Worm (Caenorhabditis elegans) whole organism, young adult: ENCODE data around the gene C15H9.2.

Experiments
- B0035.1 ChIP-seq: sonication (generic microtip); optimal IDR thresholded peaks from 2 replicates; lab custom pipeline; 2016; ENCODE audit warnings: missing genetic modification characterization, mild to moderate bottlenecking, missing compliant biosample characterization, missing genotype, missing genetic modification reagents
- D2030.7 ChIP-seq: fragments of 200-800 bp; sonication (Bioruptor generic); IDR thresholded peaks from 2 replicates; pipeline ENCODE4 v1.3.6; 2022; ENCODE audit warnings: missing genetic modification reagents, missing genetic modification characterization, missing compliant biosample characterization
- F33H1.4 ChIP-seq: fragments of 200-800 bp; sonication (Bioruptor generic); IDR thresholded peaks from 2 replicates; pipeline ENCODE4 v1.3.6; 2022; ENCODE audit warnings: missing genetic modification reagents, missing genetic modification characterization, missing compliant biosample characterization
- F39B2.1 ChIP-seq: fragments of 200-800 bp; sonication (Bioruptor generic); IDR thresholded peaks from 2 replicates; pipeline ENCODE4 v1.3.6; 2022; ENCODE audit warnings: missing genetic modification reagents, missing genetic modification characterization, missing compliant biosample characterization
- F49E8.2 ChIP-seq: sonication (generic microtip); optimal IDR thresholded peaks from 3 replicates; lab custom pipeline; 2017; ENCODE audit warnings: missing genetic modification characterization, mild to moderate bottlenecking, missing compliant biosample characterization, antibody characterized with exemption, moderate library complexity; ENCODE audit not compliant: insufficient read depth
- K12H6.12 ChIP-seq: fragments of 200-800 bp; sonication (Bioruptor generic); optimal IDR thresholded peaks from 2 replicates; lab custom pipeline; 2018; ENCODE audit warnings: mild to moderate bottlenecking, missing genetic modification characterization, missing compliant biosample characterization
- T26A5.8 ChIP-seq: sonication (generic microtip); optimal IDR thresholded peaks from 2 replicates; lab custom pipeline; 2016; ENCODE audit warnings: missing genetic modification characterization, missing compliant biosample characterization
- Y67H2A.10 ChIP-seq: fragments of 200-800 bp; sonication (Bioruptor generic); conservative IDR thresholded peaks from 2 replicates; pipeline ENCODE4 v1.3.6; 2022; ENCODE audit warnings: missing genetic modification reagents, missing genetic modification characterization, missing compliant biosample characterization
- Y79H2A.3 ChIP-seq: fragments of 200-800 bp; sonication (Bioruptor generic); conservative IDR thresholded peaks from 2 replicates; pipeline ENCODE4 v1.3.6; 2022; ENCODE audit warnings: missing genetic modification reagents, missing genetic modification characterization, missing compliant biosample characterization
- ZK185.1 ChIP-seq: sonication (generic microtip); optimal IDR thresholded peaks from 2 replicates; lab custom pipeline; 2016; ENCODE audit warnings: mild to moderate bottlenecking, missing genetic modification characterization, missing compliant biosample characterization; ENCODE audit not compliant: poor library complexity, severe bottlenecking
- athp-1 ChIP-seq: sonication (generic microtip); optimal IDR thresholded peaks from 2 replicates; lab custom pipeline; 2017; ENCODE audit warnings: mild to moderate bottlenecking, missing genetic modification characterization, missing compliant biosample characterization
- attf-3 ChIP-seq: fragments of 200-800 bp; sonication (Bioruptor generic); conservative IDR thresholded peaks from 2 replicates; pipeline ENCODE4 v1.3.6; 2022; ENCODE audit warnings: missing genetic modification reagents, missing genetic modification characterization, missing compliant biosample characterization
- attf-5 ChIP-seq: fragments of 200-800 bp; sonication (Bioruptor generic); optimal IDR thresholded peaks from 2 replicates; lab custom pipeline; 2018; ENCODE audit warnings: mild to moderate bottlenecking, missing genetic modification characterization, missing compliant biosample characterization
- attf-6 ChIP-seq: fragments of 200-800 bp; sonication (Bioruptor generic); IDR thresholded peaks from 2 replicates; pipeline ENCODE4 v1.3.6; 2022; ENCODE audit warnings: missing genetic modification reagents, missing genetic modification characterization, missing compliant biosample characterization
- bed-1 ChIP-seq: fragments of 200-800 bp; sonication (Bioruptor generic); IDR thresholded peaks from 2 replicates; pipeline ENCODE4 v1.3.6; 2022; ENCODE audit warnings: missing genetic modification reagents, missing genetic modification characterization, missing compliant biosample characterization
- ccch-3 ChIP-seq: fragments of 200-800 bp; sonication (Bioruptor generic); optimal IDR thresholded peaks from 2 replicates; lab custom pipeline; 2018; ENCODE audit warnings: mild to moderate bottlenecking, missing genetic modification characterization, missing compliant biosample characterization
- ceh-100 ChIP-seq: fragments of 200-800 bp; sonication (Bioruptor generic); IDR thresholded peaks from 2 replicates; pipeline ENCODE4 v1.3.6; 2022; ENCODE audit warnings: missing genetic modification reagents, missing genetic modification characterization, missing compliant biosample characterization
- chd-7 ChIP-seq: sonication (generic microtip); optimal IDR thresholded peaks from 2 replicates; lab custom pipeline; 2016; ENCODE audit warnings: mild to moderate bottlenecking, missing genetic modification characterization, moderate library complexity, missing compliant biosample characterization
- die-1 ChIP-seq: sonication (generic microtip); optimal IDR thresholded peaks from 2 replicates; lab custom pipeline; 2016; ENCODE audit warnings: missing genotype, mild to moderate bottlenecking, missing genetic modification characterization, missing compliant biosample characterization
- dox-1 ChIP-seq: fragments of 200-800 bp; sonication (Bioruptor generic); IDR thresholded peaks from 2 replicates; pipeline ENCODE4 v1.3.6; 2022; ENCODE audit warnings: missing genetic modification reagents, missing genetic modification characterization, missing compliant biosample characterization
- efl-1 ChIP-seq: fragments of 150-350 bp; optimal IDR thresholded peaks from 2 replicates; lab custom pipeline; 2014; ENCODE audit warnings: missing biosample characterization, missing genetic modification reagents, missing genetic modification characterization
- fkh-3 ChIP-seq: sonication (generic microtip); optimal IDR thresholded peaks from 2 replicates; lab custom pipeline; 2016; ENCODE audit warnings: mild to moderate bottlenecking, missing genetic modification characterization, missing compliant biosample characterization
- hlh-12 ChIP-seq: sonication (generic microtip); optimal IDR thresholded peaks from 2 replicates; lab custom pipeline; 2016; ENCODE audit warnings: missing genetic modification characterization, missing compliant biosample characterization
- hrde-1 ChIP-seq: sonication (generic microtip); optimal IDR thresholded peaks from 2 replicates; lab custom pipeline; 2016; ENCODE audit warnings: missing genetic modification characterization, mild to moderate bottlenecking, missing compliant biosample characterization, moderate library complexity, missing genotype, missing genetic modification reagents, borderline replicate concordance
- hsf-1 ChIP-seq: fragments of 200-800 bp; sonication (Bioruptor generic); IDR thresholded peaks from 2 replicates; pipeline ENCODE4 v1.3.6; 2022; ENCODE audit warnings: missing genetic modification reagents, missing genetic modification characterization, missing compliant biosample characterization
- lag-1 ChIP-seq: fragments of 200-800 bp; sonication (Bioruptor generic); IDR thresholded peaks from 2 replicates; pipeline ENCODE4 v1.3.6; 2022; ENCODE audit warnings: missing genetic modification reagents, missing genetic modification characterization, missing compliant biosample characterization
- lsl-1 ChIP-seq: fragments of 200-800 bp; sonication (Bioruptor generic); optimal IDR thresholded peaks from 2 replicates; lab custom pipeline; 2018; ENCODE audit warnings: mild to moderate bottlenecking, missing genetic modification characterization, moderate library complexity, missing compliant biosample characterization
- lsy-27 ChIP-seq: sonication (generic microtip); optimal IDR thresholded peaks from 2 replicates; lab custom pipeline; 2017; ENCODE audit warnings: missing genetic modification characterization, mild to moderate bottlenecking, missing compliant biosample characterization, antibody characterized with exemption, missing genotype, borderline replicate concordance; ENCODE audit not compliant: insufficient read depth
- madf-3 ChIP-seq: fragments of 200-800 bp; sonication (Bioruptor generic); IDR thresholded peaks from 2 replicates; pipeline ENCODE4 v1.3.6; 2022; ENCODE audit warnings: missing genetic modification reagents, missing genetic modification characterization, missing compliant biosample characterization
- nfya-2 ChIP-seq: fragments of 200-800 bp; sonication (Bioruptor generic); IDR thresholded peaks from 2 replicates; pipeline ENCODE4 v1.3.6; 2022; ENCODE audit warnings: missing genetic modification reagents, missing genetic modification characterization, missing compliant biosample characterization
- nhr-80 ChIP-seq: sonication (generic microtip); optimal IDR thresholded peaks from 2 replicates; lab custom pipeline; 2016; ENCODE audit warnings: missing genetic modification characterization, missing compliant biosample characterization
- nhr-90 ChIP-seq: sonication (generic microtip); optimal IDR thresholded peaks from 2 replicates; lab custom pipeline; 2016; ENCODE audit warnings: missing genotype, mild to moderate bottlenecking, missing genetic modification characterization, missing compliant biosample characterization
- tlf-1 ChIP-seq: fragments of 200-800 bp; sonication (Bioruptor generic); optimal IDR thresholded peaks from 2 replicates; lab custom pipeline; 2018; ENCODE audit warnings: mild to moderate bottlenecking, missing genetic modification characterization, missing compliant biosample characterization
- unc-62 ChIP-seq: fragments of 150-350 bp; optimal IDR thresholded peaks from 2 replicates; lab custom pipeline; 2014; ENCODE audit warnings: missing biosample characterization, missing genetic modification reagents, missing genetic modification characterization
- ztf-28 ChIP-seq: fragments of 200-800 bp; sonication (Bioruptor generic); IDR thresholded peaks from 2 replicates; pipeline ENCODE4 v1.3.6; 2022; ENCODE audit warnings: missing genetic modification reagents, missing genetic modification characterization, missing compliant biosample characterization

C15H9.2 gene

ce11 chrX:6097551-6097950 is 20.8 kb upstream of the C15H9.2 start, which contains the start of gene C15H9.4 (continued):
- TF ChIP-seq F49E8.2 (tag; lab: Kevin White, UChicago) (no peak), ceh-100 (GFP tag; lab: Robert Waterston, UW) (no peak), ZK185.1 (no peak), ztf-28 (GFP tag; lab: Robert Waterston, UW) (no peak), attf-6 (GFP tag; lab: Robert Waterston, UW) (no peak), K12H6.12 (no peak)
- TF ChIP-seq, all 124 proteins: peak for 10

ce11 chrX:6098420-6098819 is 19.9 kb upstream of the C15H9.2 start:
- TF ChIP-seq B0035.1: no peak
- TF ChIP-seq Y67H2A.10: no peak
- TF ChIP-seq attf-5 (GFP tag; lab: Kevin White, UChicago): no peak
- TF ChIP-seq efl-1 (GFP tag; lab: Kevin White, UChicago): no peak
- TF ChIP-seq ccch-3 (GFP tag; lab: Kevin White, UChicago): no peak
- TF ChIP-seq lag-1: no peak
- no peak for TF ChIP-seq tlf-1 (GFP tag; lab: Kevin White, UChicago)
- no peak for TF ChIP-seq D2030.7
- peak; percentile 53 for TF ChIP-seq unc-62 (GFP tag; lab: Kevin White, UChicago)
- no peak for TF ChIP-seq chd-7 (tag; lab: Kevin White, UChicago)
- TF ChIP-seq nhr-80 (tag; lab: Kevin White, UChicago): peak; percentile 66
- no peak for TF ChIP-seq die-1 (tag; lab: Kevin White, UChicago)
- TF ChIP-seq, all 124 proteins: peak for 2

ce11 chrX:6100395-6101099 is 17.8 kb upstream of the C15H9.2 start:
- TF ChIP-seq nhr-80 (tag; lab: Kevin White, UChicago) (peak; percentile 75), dox-1 (GFP tag; lab: Robert Waterston, UW) (peak; percentile 29; the same call in 1 of the 2 replicates), fkh-3 (tag; lab: Kevin White, UChicago) (no peak)

- no peak for TF ChIP-seq chd-7 (tag; lab: Kevin White, UChicago)
- no peak for TF ChIP-seq lsy-27 (tag; lab: Kevin White, UChicago)
- no peak for TF ChIP-seq lsl-1 (GFP tag; lab: Kevin White, UChicago)
- no peak for TF ChIP-seq F39B2.1 (GFP tag; lab: Robert Waterston, UW)
- TF ChIP-seq madf-3 (GFP tag; lab: Robert Waterston, UW): no peak
- TF ChIP-seq hrde-1 (tag; lab: Kevin White, UChicago): no peak
- TF ChIP-seq T26A5.8: no peak
- TF ChIP-seq attf-3 (GFP tag; lab: Robert Waterston, UW): no peak
- TF ChIP-seq nfya-2: no peak
- TF ChIP-seq nhr-90 (tag; lab: Kevin White, UChicago): no peak
- TF ChIP-seq bed-1: no peak
- TF ChIP-seq attf-6 (GFP tag; lab: Robert Waterston, UW): no peak
- no peak for TF ChIP-seq hlh-12
- no peak for TF ChIP-seq hsf-1 (GFP tag; lab: Robert Waterston, UW)
- no peak for TF ChIP-seq unc-62 (GFP tag; lab: Kevin White, UChicago)
- no peak for TF ChIP-seq Y79H2A.3 (GFP tag; lab: Robert Waterston, UW)
- TF ChIP-seq athp-1 (tag; lab: Kevin White, UChicago): no peak
- TF ChIP-seq F33H1.4: no peak
Measured at ce11 chrX:6103297-6103696, 15.0 kb upstream of the C15H9.2 start, which contains the start of gene C15H9.11. Gene C15H9.11 (minus strand): TSS chrX:6103397.
